Fruit fly (Drosophila melanogaster) whole organism, embryonic: ENCODE measurements around the gene Tep4.

Experiments
- Abd-B ChIP-seq: fragments of 200-800 bp; sonication (Bioruptor generic); optimal IDR thresholded peaks from 2 replicates; lab custom pipeline; 2018; ENCODE audit warnings: missing biosample characterization, mild to moderate bottlenecking, missing genetic modification characterization, moderate library complexity
- CG12659 ChIP-seq: fragments of 200-800 bp; sonication (Bioruptor generic); optimal IDR thresholded peaks from 3 replicates; lab custom pipeline; 2017; ENCODE audit warnings: mild to moderate bottlenecking, missing biosample characterization, missing genetic modification reagents, missing genetic modification characterization
- CG1529 ChIP-seq: fragments of 200-800 bp; sonication (Bioruptor generic); optimal IDR thresholded peaks from 3 replicates; lab custom pipeline; 2018; ENCODE audit warnings: missing biosample characterization, missing genetic modification characterization
- CG16813 ChIP-seq: fragments of 200-800 bp; sonication (Bioruptor generic); IDR thresholded peaks from 3 replicates; pipeline ENCODE4 v1.3.6; 2022; ENCODE audit warnings: missing biosample characterization, missing genetic modification characterization; ENCODE audit not compliant: partially characterized antibody
- CG18011 ChIP-seq: fragments of 200-800 bp; sonication (Bioruptor generic); optimal IDR thresholded peaks from 2 replicates; lab custom pipeline; 2017; ENCODE audit warnings: missing biosample characterization, missing genetic modification characterization, mild to moderate bottlenecking, moderate library complexity, missing genotype
- CG18476 ChIP-seq: fragments of 200-800 bp; sonication (Bioruptor generic); optimal IDR thresholded peaks from 2 replicates; lab custom pipeline; 2016; ENCODE audit warnings: missing biosample characterization, mild to moderate bottlenecking, missing genetic modification characterization
- CG2202 ChIP-seq: fragments of 200-800 bp; sonication (Bioruptor generic); optimal IDR thresholded peaks from 2 replicates; lab custom pipeline; 2018; ENCODE audit warnings: missing biosample characterization, mild to moderate bottlenecking, missing genetic modification characterization
- CG30020 ChIP-seq: fragments of 200-800 bp; optimal IDR thresholded peaks from 2 replicates; lab custom pipeline; 2019; ENCODE audit warnings: missing biosample characterization, mild to moderate bottlenecking, missing genetic modification characterization, moderate library complexity
- CG30403 ChIP-seq: fragments of 200-800 bp; sonication (Bioruptor generic); optimal IDR thresholded peaks from 3 replicates; lab custom pipeline; 2016; ENCODE audit warnings: missing biosample characterization, missing genetic modification characterization
- CG34376 ChIP-seq: fragments of 200-800 bp; sonication (Bioruptor generic); optimal IDR thresholded peaks from 2 replicates; lab custom pipeline; 2018; ENCODE audit warnings: missing biosample characterization, mild to moderate bottlenecking, missing genetic modification characterization
- CG4282 ChIP-seq: fragments of 200-800 bp; sonication (Bioruptor generic); optimal IDR thresholded peaks from 2 replicates; lab custom pipeline; 2016; ENCODE audit warnings: missing biosample characterization, missing genetic modification characterization
- CG4707 ChIP-seq: fragments of 200-800 bp; sonication (Bioruptor generic); optimal IDR thresholded peaks from 2 replicates; lab custom pipeline; 2018; ENCODE audit warnings: missing biosample characterization, mild to moderate bottlenecking, missing genetic modification characterization, moderate library complexity
- CG4730 ChIP-seq: fragments of 200-800 bp; sonication (Bioruptor generic); IDR thresholded peaks from 2 replicates; pipeline ENCODE4 v1.3.6; 2022; ENCODE audit warnings: missing biosample characterization, missing genetic modification characterization
- CG6654 ChIP-seq: fragments of 200-800 bp; sonication (Bioruptor generic); optimal IDR thresholded peaks from 2 replicates; lab custom pipeline; 2017; ENCODE audit warnings: missing biosample characterization, mild to moderate bottlenecking, missing genetic modification characterization
- CG6813 ChIP-seq: fragments of 200-800 bp; sonication (Bioruptor generic); optimal IDR thresholded peaks from 2 replicates; lab custom pipeline; 2017; ENCODE audit warnings: missing biosample characterization, missing genetic modification characterization, mild to moderate bottlenecking, moderate library complexity, missing genetic modification reagents
- CG7271 ChIP-seq: fragments of 200-800 bp; sonication (Bioruptor generic); optimal IDR thresholded peaks from 2 replicates; lab custom pipeline; 2018; ENCODE audit warnings: missing biosample characterization, mild to moderate bottlenecking, missing genetic modification characterization, moderate library complexity
- CG7928 ChIP-seq: fragments of 200-800 bp; sonication (Bioruptor generic); optimal IDR thresholded peaks from 2 replicates; lab custom pipeline; 2017; ENCODE audit warnings: missing biosample characterization, mild to moderate bottlenecking, missing genetic modification characterization
- CG7963 ChIP-seq: fragments of 200-800 bp; sonication (Bioruptor generic); IDR thresholded peaks from 3 replicates; pipeline ENCODE4 v1.3.6; 2022; ENCODE audit warnings: missing biosample characterization, missing genetic modification characterization; ENCODE audit not compliant: partially characterized antibody
- CG8290 ChIP-seq, 3 experiments: fragments of 200-800 bp; sonication (Bioruptor generic); optimal IDR thresholded peaks; 2 replicates each; lab custom pipeline; 2016 to 2019; ENCODE audit warnings: missing biosample characterization in 3 of 3, missing genetic modification characterization in 3 of 3, mild to moderate bottlenecking in 2 of 3, moderate library complexity in 1 of 3
- CG8924 ChIP-seq: fragments of 200-800 bp; optimal IDR thresholded peaks from 3 replicates; lab custom pipeline; 2019; ENCODE audit warnings: missing biosample characterization, mild to moderate bottlenecking, missing genetic modification characterization, moderate library complexity
- CG9727 ChIP-seq: fragments of 200-800 bp; sonication (Bioruptor generic); optimal IDR thresholded peaks from 3 replicates; lab custom pipeline; 2017; ENCODE audit warnings: missing biosample characterization, mild to moderate bottlenecking, missing genetic modification characterization
- CoRest ChIP-seq: fragments of 200-800 bp; sonication (Bioruptor generic); optimal IDR thresholded peaks from 3 replicates; lab custom pipeline; 2018; ENCODE audit warnings: missing biosample characterization, mild to moderate bottlenecking, missing genetic modification characterization, moderate library complexity
- Dad ChIP-seq: fragments of 200-800 bp; sonication (Bioruptor generic); optimal IDR thresholded peaks from 3 replicates; lab custom pipeline; 2016; ENCODE audit warnings: missing biosample characterization, missing genetic modification characterization
- Dek ChIP-seq: fragments of 200-800 bp; sonication (Bioruptor generic); optimal IDR thresholded peaks from 3 replicates; lab custom pipeline; 2019; ENCODE audit warnings: missing biosample characterization, mild to moderate bottlenecking, missing genetic modification characterization, moderate library complexity
- Gsc ChIP-seq: fragments of 200-800 bp; sonication (Bioruptor generic); IDR thresholded peaks from 2 replicates; pipeline ENCODE4 v1.3.6; 2022; ENCODE audit warnings: missing biosample characterization, missing genetic modification characterization
- HLHmδ ChIP-seq: fragments of 200-800 bp; sonication (Bioruptor generic); optimal IDR thresholded peaks from 2 replicates; lab custom pipeline; 2018; ENCODE audit warnings: missing biosample characterization, mild to moderate bottlenecking, missing genetic modification characterization, moderate library complexity
- Oli ChIP-seq: fragments of 200-800 bp; sonication (Bioruptor generic); optimal IDR thresholded peaks from 2 replicates; lab custom pipeline; 2018; ENCODE audit warnings: missing biosample characterization, mild to moderate bottlenecking, missing genetic modification characterization, moderate library complexity
- Six4 ChIP-seq: fragments of 200-800 bp; sonication (Bioruptor generic); optimal IDR thresholded peaks from 2 replicates; lab custom pipeline; 2016; ENCODE audit warnings: missing biosample characterization, missing genetic modification characterization
- Tbp ChIP-seq: fragments of >200 bp; optimal IDR thresholded peaks from 2 replicates; lab custom pipeline; 2018; ENCODE audit warnings: missing biosample characterization, missing genetic modification characterization
- Trl ChIP-seq, 3 experiments: fragments of >200 bp in 2 of 3; fragments of 200-800 bp in 1 of 3; sonication (Bioruptor generic) in 1 of 3; optimal IDR thresholded peaks; 2 replicates in 1 of 3; 3 replicates in 2 of 3; lab custom pipeline; 2016 to 2017; ENCODE audit warnings: missing biosample characterization in 1 of 3, missing genetic modification characterization in 1 of 3
- al ChIP-seq: fragments of 200-800 bp; sonication (Bioruptor generic); IDR thresholded peaks from 2 replicates; pipeline ENCODE4 v1.3.6; 2022; ENCODE audit warnings: missing biosample characterization, missing genetic modification characterization
- ara ChIP-seq: fragments of 200-800 bp; sonication (Bioruptor generic); IDR thresholded peaks from 2 replicates; pipeline ENCODE4 v1.3.6; 2022; ENCODE audit warnings: missing biosample characterization, missing genetic modification characterization
- chinmo ChIP-seq: fragments of 200-800 bp; sonication (Bioruptor generic); IDR thresholded peaks from 4 replicates; pipeline ENCODE4 v1.3.6; 2022; ENCODE audit warnings: missing biosample characterization, missing genetic modification characterization; ENCODE audit not compliant: partially characterized antibody
- cwo ChIP-seq: fragments of 200-800 bp; sonication (Bioruptor generic); optimal IDR thresholded peaks from 3 replicates; lab custom pipeline; 2017; ENCODE audit warnings: missing biosample characterization, missing genetic modification characterization, mild to moderate bottlenecking, moderate library complexity, missing genetic modification reagents
- dati ChIP-seq: fragments of 200-800 bp; sonication (Bioruptor generic); IDR thresholded peaks from 2 replicates; pipeline ENCODE4 v1.3.6; 2022; ENCODE audit warnings: missing biosample characterization, missing genetic modification characterization
- esg ChIP-seq: fragments of 200-800 bp; sonication (Bioruptor generic); conservative IDR thresholded peaks from 2 replicates; pipeline ENCODE4 v1.3.6; 2022; ENCODE audit warnings: missing biosample characterization, missing genetic modification characterization
- eyg ChIP-seq: fragments of 200-800 bp; sonication (Bioruptor generic); optimal IDR thresholded peaks from 3 replicates; lab custom pipeline; 2016; ENCODE audit warnings: missing biosample characterization, missing genetic modification characterization
- fd102C ChIP-seq: fragments of 200-800 bp; sonication (Bioruptor generic); optimal IDR thresholded peaks from 2 replicates; lab custom pipeline; 2018; ENCODE audit warnings: missing biosample characterization, mild to moderate bottlenecking, missing genetic modification characterization, moderate library complexity
- gcm ChIP-seq: fragments of 200-800 bp; sonication (Bioruptor generic); optimal IDR thresholded peaks from 2 replicates; lab custom pipeline; 2019; ENCODE audit warnings: missing biosample characterization, mild to moderate bottlenecking, missing genetic modification characterization, moderate library complexity
- hb ChIP-seq: fragments of 200-800 bp; sonication (Bioruptor generic); IDR thresholded peaks from 3 replicates; pipeline ENCODE4 v1.3.6; 2022; ENCODE audit warnings: missing biosample characterization, missing genetic modification characterization; ENCODE audit not compliant: partially characterized antibody
- knrl ChIP-seq: fragments of 200-800 bp; sonication (Bioruptor generic); IDR thresholded peaks from 3 replicates; pipeline ENCODE4 v1.3.6; 2022; ENCODE audit warnings: missing biosample characterization, missing genetic modification characterization; ENCODE audit not compliant: partially characterized antibody
- lilli ChIP-seq: fragments of 200-800 bp; sonication (Bioruptor generic); optimal IDR thresholded peaks from 3 replicates; lab custom pipeline; 2016; ENCODE audit warnings: missing biosample characterization, missing genetic modification characterization
- oc ChIP-seq: fragments of 200-800 bp; sonication (Bioruptor generic); optimal IDR thresholded peaks from 2 replicates; lab custom pipeline; 2018; ENCODE audit warnings: missing biosample characterization, mild to moderate bottlenecking, missing genetic modification characterization, moderate library complexity
- prd ChIP-seq, 3 experiments: fragments of >200 bp in 2 of 3; fragments of 200-800 bp in 1 of 3; sonication (Bioruptor generic) in 1 of 3; optimal IDR thresholded peaks in 2 of 3; IDR thresholded peaks in 1 of 3; 2 replicates in 2 of 3; 3 replicates in 1 of 3; pipeline versions ENCODE4 v1.3.6 to Lab custom; 2017 to 2022; ENCODE audit warnings: missing biosample characterization in 1 of 3, missing genetic modification characterization in 1 of 3
- sd ChIP-seq: fragments of 200-800 bp; sonication (Bioruptor generic); optimal IDR thresholded peaks from 3 replicates; lab custom pipeline; 2018; ENCODE audit warnings: missing biosample characterization, mild to moderate bottlenecking, missing genetic modification characterization, moderate library complexity
- slbo ChIP-seq: fragments of 200-800 bp; sonication (Bioruptor generic); IDR thresholded peaks from 2 replicates; pipeline ENCODE4 v1.3.6; 2022; ENCODE audit warnings: missing biosample characterization, missing genetic modification characterization
- so ChIP-seq: fragments of 200-800 bp; sonication (Bioruptor generic); IDR thresholded peaks from 3 replicates; pipeline ENCODE4 v1.3.6; 2022; ENCODE audit warnings: missing biosample characterization, missing genetic modification characterization

The Tep4 gene

dm6 chr2L:19517154-19517814 lies 31.0 kb upstream of the Tep4 start, which contains the start of gene Hasp (continued):
- peak; percentile 51 for TF ChIP-seq CG30403 (GFP tag; lab: Kevin White, UChicago)
- peak; percentile 22 for TF ChIP-seq CG2202 (tag; lab: Kevin White, UChicago)
- TF ChIP-seq dati (GFP tag; lab: Robert Waterston, UW), result no peak
- TF ChIP-seq CG9727 (GFP tag; lab: Kevin White, UChicago), result peak; percentile 61
- peak; percentile 46; the same call in 2 of the 3 replicates for TF ChIP-seq knrl (GFP tag; lab: Robert Waterston, UW)
- peak; percentile 41 for TF ChIP-seq oc (tag; lab: Kevin White, UChicago)
- no peak for TF ChIP-seq fd102C (GFP tag; lab: Kevin White, UChicago)
- 0 out of 3 replicates have a peak, but pooled peaks have one; percentile 13 for TF ChIP-seq so
- TF ChIP-seq lilli, result peak; percentile 47
- TF ChIP-seq ara (GFP tag; lab: Robert Waterston, UW), result peak; percentile 44; the same call in 1 of the 2 replicates
- TF ChIP-seq Six4, result peak; percentile 77
- peak; percentile 11 to 19 for TF ChIP-seq Trl (optimal IDR thresholded peaks at IDR 0.05; lab: Kevin White, UChicago)
- TF ChIP-seq Trl (GFP tag; optimal IDR thresholded peaks at IDR 0.05; lab: Kevin White, UChicago), result no peak
- TF ChIP-seq Tbp, result no peak
- TF ChIP-seq cwo (GFP tag; lab: Kevin White, UChicago), result peak; percentile 29
- peak; percentile 72; the same call in 1 of the 4 replicates for TF ChIP-seq chinmo (GFP tag; lab: Robert Waterston, UW)
- peak; percentile 9 for TF ChIP-seq CG8924 (tag; lab: Kevin White, UChicago)
- no peak for TF ChIP-seq CG6654 (GFP tag; lab: Kevin White, UChicago)
- peak; percentile 42 for TF ChIP-seq CG18476
- TF ChIP-seq CG4282, result no peak
- no peak for TF ChIP-seq Gsc
- peak; percentile 18 for TF ChIP-seq Dek (tag; lab: Kevin White, UChicago)
- TF ChIP-seq slbo (GFP tag; lab: Robert Waterston, UW), result peak; percentile 59
- TF ChIP-seq HLHmδ (GFP tag; lab: Kevin White, UChicago), result no peak
- peak; percentile 89 for TF ChIP-seq hb (GFP tag; lab: Robert Waterston, UW)
- peak; percentile 59 for TF ChIP-seq gcm (GFP tag; lab: Kevin White, UChicago)
- TF ChIP-seq CG34376 (GFP tag; lab: Kevin White, UChicago), result no peak
- TF ChIP-seq CG1529, result no peak
- TF ChIP-seq prd (optimal IDR thresholded peaks at IDR 0.05; lab: Kevin White, UChicago), result no peak
- TF ChIP-seq prd (GFP tag; IDR thresholded peaks at IDR 0.05; lab: Robert Waterston, UW), result peak; percentile 36
- TF ChIP-seq Abd-B (GFP tag; lab: Kevin White, UChicago), result peak; percentile 41
- peak; percentile 12 for TF ChIP-seq CG18011 (GFP tag; lab: Kevin White, UChicago)
- TF ChIP-seq esg (GFP tag; lab: Robert Waterston, UW), result peak; percentile 56
- peak; percentile 77 for TF ChIP-seq CG7963
- TF ChIP-seq CG7271 (tag; lab: Kevin White, UChicago), result peak; percentile 35
- TF ChIP-seq CG6813, result peak; percentile 12
- peak; percentile 18 for TF ChIP-seq Dad (GFP tag; lab: Kevin White, UChicago)
- peak; percentile 46 for TF ChIP-seq CG12659 (GFP tag; lab: Kevin White, UChicago)
- TF ChIP-seq eyg (GFP tag; lab: Kevin White, UChicago), result no peak
- TF ChIP-seq CG7928 (GFP tag; lab: Kevin White, UChicago), result no peak
- no peak for TF ChIP-seq sd (tag; lab: Kevin White, UChicago)
- TF ChIP-seq CoRest, result peak; percentile 56
- peak; percentile 2 for TF ChIP-seq CG30020 (tag; lab: Kevin White, UChicago)
- TF ChIP-seq Oli (tag; lab: Kevin White, UChicago), result peak; percentile 63
- TF ChIP-seq CG4730 (GFP tag; lab: Robert Waterston, UW), result no peak
- TF ChIP-seq CG8290 (GFP tag; optimal IDR thresholded peaks at IDR 0.05; lab: Kevin White, UChicago), result peak; percentile 54
- no peak for TF ChIP-seq CG8290 (tag; optimal IDR thresholded peaks at IDR 0.05; lab: Kevin White, UChicago)
- TF ChIP-seq CG16813 (GFP tag; lab: Robert Waterston, UW), result peak; percentile 68
- TF ChIP-seq al (GFP tag; lab: Robert Waterston, UW), result no peak
- TF ChIP-seq CG4707 (GFP tag; lab: Kevin White, UChicago), result peak; percentile 79
